Fruit fly (Drosophila melanogaster): Measurements from ENCODE around the gene Aptx.
A peak's percentile ranks its signal among the peaks of the same experiment; 100 is the strongest.

DNA sequence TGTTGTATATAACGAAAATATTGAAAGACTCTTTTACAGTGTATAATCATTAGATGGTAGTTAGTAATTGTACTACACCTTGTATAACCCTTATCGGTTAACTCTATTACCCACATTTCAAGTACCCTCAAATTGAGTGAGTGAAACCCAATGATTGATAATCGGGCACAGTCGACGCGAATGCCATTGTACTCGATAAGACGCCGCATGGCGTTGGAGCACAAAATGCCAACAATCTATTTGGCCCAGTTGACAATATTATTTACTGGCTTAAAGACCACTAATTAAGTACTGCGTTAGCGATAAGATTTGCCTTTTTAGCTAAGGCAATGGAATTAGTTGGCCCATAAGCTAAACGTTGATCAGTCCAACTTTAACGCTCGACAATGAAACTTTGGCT, 15.6 kb upstream of the Aptx start, which contains the start of gene CG3734:
- peak; percentile 1 for TF ChIP-seq pad (GFP tag; optimal IDR thresholded peaks at IDR 0.05)
- no peak for TF ChIP-seq Crg-1 (GFP tag; optimal IDR thresholded peaks at IDR 0.05)
